Fruit fly (Drosophila melanogaster) whole organism, embryonic: ENCODE results near the gene Gr61a.

ENCODE experiments used
- Aef1 ChIP-seq: fragments of 200-800 bp; sonication (Bioruptor generic); IDR thresholded peaks from 3 replicates; pipeline ENCODE4 v1.3.6; 2022; ENCODE audit warnings: missing biosample characterization, missing genetic modification characterization
- B-H2 ChIP-seq: fragments of 200-800 bp; sonication (Bioruptor generic); optimal IDR thresholded peaks from 2 replicates; lab custom pipeline; 2018; ENCODE audit warnings: missing biosample characterization, mild to moderate bottlenecking, missing genetic modification characterization
- CG10543 ChIP-seq: fragments of 200-800 bp; sonication (Bioruptor generic); optimal IDR thresholded peaks from 3 replicates; lab custom pipeline; 2017; ENCODE audit warnings: missing biosample characterization, mild to moderate bottlenecking, missing genetic modification characterization, moderate library complexity
- CG10979 ChIP-seq: fragments of 200-800 bp; sonication (Bioruptor generic); optimal IDR thresholded peaks from 2 replicates; lab custom pipeline; 2018; ENCODE audit warnings: missing biosample characterization, mild to moderate bottlenecking, missing genetic modification characterization, moderate library complexity
- CG13424 ChIP-seq: fragments of 200-800 bp; sonication (Bioruptor generic); optimal IDR thresholded peaks from 2 replicates; lab custom pipeline; 2019; ENCODE audit warnings: missing biosample characterization, mild to moderate bottlenecking, missing genetic modification characterization, moderate library complexity
- CG13775 ChIP-seq: fragments of 200-800 bp; sonication (Bioruptor generic); optimal IDR thresholded peaks from 3 replicates; lab custom pipeline; 2017; ENCODE audit warnings: missing biosample characterization, mild to moderate bottlenecking, missing genetic modification characterization
- CG14667 ChIP-seq: fragments of 200-800 bp; sonication (Bioruptor generic); IDR thresholded peaks from 2 replicates; pipeline ENCODE4 v1.3.6; 2022; ENCODE audit warnings: missing biosample characterization, missing genetic modification characterization
- CG14710 ChIP-seq: fragments of 200-800 bp; sonication (Bioruptor generic); optimal IDR thresholded peaks from 3 replicates; lab custom pipeline; 2019; ENCODE audit warnings: missing biosample characterization, mild to moderate bottlenecking, missing genetic modification characterization, moderate library complexity
- CG17385 ChIP-seq: fragments of 200-800 bp; sonication (Bioruptor generic); optimal IDR thresholded peaks from 3 replicates; lab custom pipeline; 2018; ENCODE audit warnings: missing biosample characterization, mild to moderate bottlenecking, missing genetic modification characterization
- CG17829 ChIP-seq: fragments of 200-800 bp; optimal IDR thresholded peaks from 2 replicates; lab custom pipeline; 2019; ENCODE audit warnings: missing biosample characterization, mild to moderate bottlenecking, missing genetic modification characterization, moderate library complexity
- CG2129 ChIP-seq: fragments of 200-800 bp; sonication (Bioruptor generic); IDR thresholded peaks from 2 replicates; pipeline ENCODE4 v1.3.6; 2022; ENCODE audit warnings: missing biosample characterization, missing genetic modification characterization; ENCODE audit not compliant: partially characterized antibody
- CG4328 ChIP-seq: fragments of 200-800 bp; sonication (Bioruptor generic); optimal IDR thresholded peaks from 3 replicates; lab custom pipeline; 2017; ENCODE audit warnings: missing biosample characterization, missing genetic modification reagents, missing genetic modification characterization
- CG4404 ChIP-seq: fragments of 200-800 bp; sonication (Bioruptor generic); IDR thresholded peaks from 2 replicates; pipeline ENCODE4 v1.3.6; 2022; ENCODE audit warnings: missing biosample characterization, missing genetic modification characterization
- CG7786 ChIP-seq: fragments of 200-800 bp; sonication (Bioruptor generic); optimal IDR thresholded peaks from 2 replicates; lab custom pipeline; 2016; ENCODE audit warnings: missing biosample characterization, missing genetic modification characterization
- CG7839 ChIP-seq: fragments of 200-800 bp; sonication (Bioruptor generic); optimal IDR thresholded peaks from 3 replicates; lab custom pipeline; 2018; ENCODE audit warnings: missing biosample characterization, mild to moderate bottlenecking, missing genetic modification characterization, moderate library complexity
- CG8478 ChIP-seq: fragments of >200 bp; optimal IDR thresholded peaks from 2 replicates; lab custom pipeline; 2018
- CG8944 ChIP-seq: fragments of 200-800 bp; sonication (Bioruptor generic); optimal IDR thresholded peaks from 3 replicates; lab custom pipeline; 2016; ENCODE audit warnings: missing biosample characterization, missing genetic modification characterization
- Gug ChIP-seq: fragments of 200-800 bp; sonication (Bioruptor generic); IDR thresholded peaks from 4 replicates; pipeline ENCODE4 v1.3.6; 2022; ENCODE audit warnings: missing biosample characterization, missing genetic modification characterization
- H2.0 ChIP-seq: fragments of 200-800 bp; sonication (Bioruptor generic); IDR thresholded peaks from 2 replicates; pipeline ENCODE4 v1.3.6; 2022; ENCODE audit warnings: missing biosample characterization, missing genetic modification characterization
- HLH4C ChIP-seq: fragments of 200-800 bp; sonication (Bioruptor generic); IDR thresholded peaks from 3 replicates; pipeline ENCODE4 v1.3.6; 2022; ENCODE audit warnings: missing biosample characterization, missing genetic modification characterization; ENCODE audit not compliant: partially characterized antibody
- Max ChIP-seq: fragments of 200-800 bp; sonication (Bioruptor generic); optimal IDR thresholded peaks from 2 replicates; lab custom pipeline; 2016; ENCODE audit warnings: missing biosample characterization, mild to moderate bottlenecking, missing genetic modification characterization
- Nf-YB ChIP-seq: fragments of 200-800 bp; sonication (Bioruptor generic); optimal IDR thresholded peaks from 3 replicates; lab custom pipeline; 2019; ENCODE audit warnings: missing biosample characterization, mild to moderate bottlenecking, missing genetic modification characterization, moderate library complexity
- NfI ChIP-seq: fragments of 200-800 bp; sonication (Bioruptor generic); optimal IDR thresholded peaks from 3 replicates; lab custom pipeline; 2018; ENCODE audit warnings: missing biosample characterization, mild to moderate bottlenecking, missing genetic modification characterization, moderate library complexity
- Oli ChIP-seq: fragments of 200-800 bp; sonication (Bioruptor generic); optimal IDR thresholded peaks from 2 replicates; lab custom pipeline; 2018; ENCODE audit warnings: missing biosample characterization, mild to moderate bottlenecking, missing genetic modification characterization, moderate library complexity
- Trl ChIP-seq, 3 experiments: fragments of >200 bp in 2 of 3; fragments of 200-800 bp in 1 of 3; sonication (Bioruptor generic) in 1 of 3; optimal IDR thresholded peaks; 2 replicates in 1 of 3; 3 replicates in 2 of 3; lab custom pipeline; 2016 to 2017; ENCODE audit warnings: missing biosample characterization in 1 of 3, missing genetic modification characterization in 1 of 3
- Vsx1 ChIP-seq: fragments of 200-800 bp; sonication (Bioruptor generic); optimal IDR thresholded peaks from 2 replicates; lab custom pipeline; 2017; ENCODE audit warnings: missing biosample characterization, mild to moderate bottlenecking, missing genetic modification characterization, missing genetic modification reagents
- aop ChIP-seq: fragments of 200-800 bp; sonication (Bioruptor generic); IDR thresholded peaks from 2 replicates; pipeline ENCODE4 v1.3.6; 2022; ENCODE audit warnings: missing biosample characterization, missing genetic modification characterization
- ara ChIP-seq: fragments of 200-800 bp; sonication (Bioruptor generic); IDR thresholded peaks from 2 replicates; pipeline ENCODE4 v1.3.6; 2022; ENCODE audit warnings: missing biosample characterization, missing genetic modification characterization
- bcd ChIP-seq: fragments of 200-800 bp; sonication (Bioruptor generic); optimal IDR thresholded peaks from 2 replicates; lab custom pipeline; 2017; ENCODE audit warnings: missing biosample characterization, mild to moderate bottlenecking, missing genetic modification characterization
- btn ChIP-seq: fragments of 200-800 bp; sonication (Bioruptor generic); optimal IDR thresholded peaks from 2 replicates; lab custom pipeline; 2016; ENCODE audit warnings: missing biosample characterization, missing genetic modification characterization
- dan ChIP-seq: fragments of 200-800 bp; sonication (Bioruptor generic); IDR thresholded peaks from 2 replicates; pipeline ENCODE4 v1.3.6; 2022; ENCODE audit warnings: missing biosample characterization, missing genetic modification characterization
- dysf ChIP-seq: fragments of 200-800 bp; sonication (Bioruptor generic); IDR thresholded peaks from 3 replicates; pipeline ENCODE4 v1.3.6; 2022; ENCODE audit warnings: missing biosample characterization, missing genetic modification characterization
- esg ChIP-seq: fragments of 200-800 bp; sonication (Bioruptor generic); conservative IDR thresholded peaks from 2 replicates; pipeline ENCODE4 v1.3.6; 2022; ENCODE audit warnings: missing biosample characterization, missing genetic modification characterization
- eve ChIP-seq, 2 experiments: fragments of >200 bp; optimal IDR thresholded peaks; 2 replicates each; lab custom pipeline; 2017; ENCODE audit warnings: missing biosample characterization in 2 of 2, missing genetic modification characterization in 2 of 2
- ewg ChIP-seq: fragments of 200-800 bp; sonication (Bioruptor generic); optimal IDR thresholded peaks from 3 replicates; lab custom pipeline; 2017; ENCODE audit warnings: mild to moderate bottlenecking, missing biosample characterization, missing genetic modification reagents, missing genetic modification characterization
- fd3F ChIP-seq: fragments of 200-800 bp; sonication (Bioruptor generic); optimal IDR thresholded peaks from 2 replicates; lab custom pipeline; 2018; ENCODE audit warnings: missing biosample characterization, mild to moderate bottlenecking, missing genetic modification characterization, moderate library complexity
- gsb ChIP-seq: fragments of 200-800 bp; sonication (Bioruptor generic); IDR thresholded peaks from 2 replicates; pipeline ENCODE4 v1.3.6; 2022; ENCODE audit warnings: missing biosample characterization, missing genetic modification characterization
- lab ChIP-seq: fragments of 200-800 bp; sonication (Bioruptor generic); optimal IDR thresholded peaks from 3 replicates; lab custom pipeline; 2017; ENCODE audit warnings: missing biosample characterization, missing genetic modification characterization, mild to moderate bottlenecking, moderate library complexity, missing genetic modification reagents
- lmd ChIP-seq: fragments of 200-800 bp; sonication (Bioruptor generic); IDR thresholded peaks from 2 replicates; pipeline ENCODE4 v1.3.6; 2022; ENCODE audit warnings: missing biosample characterization, missing genetic modification characterization
- odd ChIP-seq: fragments of 200-800 bp; sonication (Bioruptor generic); optimal IDR thresholded peaks from 2 replicates; lab custom pipeline; 2017; ENCODE audit warnings: missing biosample characterization, mild to moderate bottlenecking, missing genetic modification characterization
- row ChIP-seq: fragments of 200-800 bp; sonication (Bioruptor generic); IDR thresholded peaks from 3 replicates; pipeline ENCODE4 v1.3.6; 2022; ENCODE audit warnings: missing biosample characterization, missing genetic modification characterization
- sim ChIP-seq: fragments of 200-800 bp; sonication (Bioruptor generic); IDR thresholded peaks from 2 replicates; pipeline ENCODE4 v1.3.6; 2022; ENCODE audit warnings: missing biosample characterization, missing genetic modification characterization
- sr ChIP-seq: fragments of 200-800 bp; sonication (Bioruptor generic); IDR thresholded peaks from 3 replicates; pipeline ENCODE4 v1.3.6; 2022; ENCODE audit warnings: missing biosample characterization, missing genetic modification characterization
- sug ChIP-seq: fragments of 200-800 bp; optimal IDR thresholded peaks from 2 replicates; lab custom pipeline; 2019; ENCODE audit warnings: missing biosample characterization, mild to moderate bottlenecking, missing genetic modification characterization, moderate library complexity
- toy ChIP-seq: fragments of 200-800 bp; sonication (Bioruptor generic); IDR thresholded peaks from 2 replicates; pipeline ENCODE4 v1.3.6; 2022; ENCODE audit warnings: missing biosample characterization, missing genetic modification characterization
- ttk ChIP-seq: fragments of 200-800 bp; sonication (Bioruptor generic); IDR thresholded peaks from 2 replicates; pipeline ENCODE4 v2.1.2; 2022; ENCODE audit warnings: missing biosample characterization, missing genetic modification characterization
- unc-4 ChIP-seq: fragments of 200-800 bp; sonication (Bioruptor generic); IDR thresholded peaks from 2 replicates; pipeline ENCODE4 v1.3.6; 2022; ENCODE audit warnings: missing biosample characterization, missing genetic modification characterization; ENCODE audit not compliant: partially characterized antibody
- wek ChIP-seq: fragments of 200-800 bp; sonication (Bioruptor generic); optimal IDR thresholded peaks from 3 replicates; lab custom pipeline; 2018; ENCODE audit warnings: missing biosample characterization, mild to moderate bottlenecking, missing genetic modification characterization, moderate library complexity

Gr61a gene

DNA sequence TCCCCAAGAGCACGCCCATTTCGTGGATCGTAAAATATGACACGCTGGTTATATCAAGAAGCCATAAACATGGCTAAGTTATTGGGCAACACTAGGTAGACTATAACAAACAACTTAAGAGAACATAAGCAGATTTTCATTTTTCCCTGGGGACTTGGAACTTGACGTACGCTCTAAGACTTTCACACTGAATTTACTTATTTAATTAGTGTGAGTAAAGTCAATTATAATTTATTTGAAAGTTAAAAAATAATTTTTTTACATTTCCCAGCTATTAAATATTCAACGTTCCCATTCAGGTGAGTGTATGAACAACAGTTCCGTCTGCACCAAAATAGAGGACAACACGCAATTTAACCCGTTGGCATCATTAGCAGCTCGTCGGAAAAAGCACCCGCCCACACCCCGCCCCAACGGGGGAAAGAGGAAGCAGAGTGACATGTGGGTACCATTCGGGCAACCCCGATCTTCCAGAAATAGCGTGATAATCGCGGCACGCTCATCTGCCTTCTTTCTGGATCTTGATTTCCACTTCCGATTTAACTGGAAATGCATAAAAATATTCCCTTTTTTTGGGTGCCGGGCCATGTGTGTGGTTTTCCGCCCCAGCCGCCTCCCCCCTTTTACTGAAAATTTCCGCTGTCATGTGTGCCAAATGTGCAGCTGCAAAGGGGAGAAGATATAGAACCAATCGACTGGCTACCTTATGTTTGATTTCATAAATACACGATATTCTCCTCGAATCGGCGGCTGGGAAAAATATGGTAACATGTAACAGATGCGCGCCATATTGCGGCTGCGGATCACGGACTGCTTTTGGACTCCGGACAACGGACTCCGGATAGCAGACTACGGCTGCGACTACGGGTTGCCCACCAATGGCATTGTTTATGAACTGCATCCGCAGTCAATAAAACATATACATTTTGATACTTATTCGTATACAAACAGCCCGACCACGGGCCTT is 25.7 kb upstream of the Gr61a start:
- TF ChIP-seq Nf-YB (GFP tag; lab: Kevin White, UChicago) (no peak), CG13775 (GFP tag; lab: Kevin White, UChicago) (no peak), dysf (peak; percentile 52; the same call in 2 of the 3 replicates), row (GFP tag; lab: Robert Waterston, UW) (peak; percentile 74), bcd (no peak), HLH4C (no peak), B-H2 (GFP tag; lab: Kevin White, UChicago) (no peak), sr (GFP tag; lab: Robert Waterston, UW) (peak; percentile 89), CG7839 (tag; lab: Kevin White, UChicago) (peak; percentile 52), dan (GFP tag; lab: Robert Waterston, UW) (no peak), CG17385 (GFP tag; lab: Kevin White, UChicago) (peak; percentile 36), btn (GFP tag; lab: Kevin White, UChicago) (no peak), eve (GFP tag; optimal IDR thresholded peaks at IDR 0.05; lab: Kevin White, UChicago) (peak in 1 of 2 experiments; percentile 25), Aef1 (peak; percentile 32; the same call in 1 of the 3 replicates), CG7786 (GFP tag; lab: Kevin White, UChicago) (no peak), CG2129 (GFP tag; lab: Robert Waterston, UW) (no peak), odd (GFP tag; lab: Kevin White, UChicago) (peak; percentile 15), fd3F (GFP tag; lab: Kevin White, UChicago) (no peak), H2.0 (GFP tag; lab: Robert Waterston, UW) (peak; percentile 55), gsb (GFP tag; lab: Robert Waterston, UW) (peak; percentile 26; the same call in 1 of the 2 replicates), ttk (GFP tag; lab: Robert Waterston, UW) (peak; percentile 53; the same call in 1 of the 2 replicates), Max (GFP tag; lab: Kevin White, UChicago) (no peak), wek (GFP tag; lab: Kevin White, UChicago) (no peak), esg (GFP tag; lab: Robert Waterston, UW) (peak; percentile 51), Vsx1 (peak; percentile 10), CG14710 (tag; lab: Kevin White, UChicago) (peak; percentile 4), CG10543 (GFP tag; lab: Kevin White, UChicago) (peak; percentile 7), CG17829 (tag; lab: Kevin White, UChicago) (peak; percentile 21), Oli (tag; lab: Kevin White, UChicago) (no peak), NfI (GFP tag; lab: Kevin White, UChicago) (peak; percentile 40), CG4404 (GFP tag; lab: Robert Waterston, UW) (no peak), aop (GFP tag; lab: Robert Waterston, UW) (peak; percentile 17; the same call in 1 of the 2 replicates), CG10979 (peak; percentile 19), sug (peak; percentile 9), CG4328 (peak; percentile 15), CG13424 (tag; lab: Kevin White, UChicago) (peak; percentile 60), CG8478 (lab: Kevin White, UChicago) (no peak), CG8944 (no peak), Gug (no peak), ara (GFP tag; lab: Robert Waterston, UW) (peak; percentile 29; the same call in 1 of the 2 replicates), unc-4 (GFP tag; lab: Robert Waterston, UW) (no peak), sim (GFP tag; lab: Robert Waterston, UW) (no peak), lab (peak; percentile 33), ewg (GFP tag; lab: Kevin White, UChicago) (peak; percentile 22), lmd (GFP tag; lab: Robert Waterston, UW) (peak; percentile 58), CG14667 (no peak), toy (GFP tag; lab: Robert Waterston, UW) (no peak), Trl (optimal IDR thresholded peaks at IDR 0.05; lab: Kevin White, UChicago) (no peak), Trl (GFP tag; optimal IDR thresholded peaks at IDR 0.05; lab: Kevin White, UChicago) (no peak)
